Fruit fly (Drosophila melanogaster) ovary, adult (tissue): ENCODE measurements around the gene Ugt36E1.

Experiments
- CG17801 ChIP-seq: fragments of 200-800 bp; optimal IDR thresholded peaks from 2 replicates; lab custom pipeline; 2019; ENCODE audit warnings: missing biosample characterization, mild to moderate bottlenecking, missing genetic modification characterization, moderate library complexity; ENCODE audit not compliant: partially characterized antibody

The Ugt36E1 gene

DNA sequence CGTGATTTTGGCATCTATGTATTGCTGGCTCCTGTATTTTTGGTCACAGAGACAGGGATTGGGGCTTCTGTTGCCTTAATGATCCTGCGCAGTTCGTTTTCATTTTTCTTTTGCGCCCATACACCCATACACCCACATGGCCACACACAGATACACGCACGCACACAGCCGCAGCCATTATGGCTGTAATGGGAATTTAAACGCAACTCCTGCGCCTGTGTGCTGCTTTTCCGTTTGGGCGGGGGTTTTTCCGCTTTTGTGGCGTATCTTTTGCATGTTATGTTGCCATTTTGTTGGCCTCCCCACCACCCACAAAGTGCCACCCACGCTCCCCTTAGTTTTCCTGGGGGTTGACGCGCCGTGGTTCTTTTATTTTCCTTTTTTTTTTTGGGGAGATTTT is 41.2 kb downstream of the Ugt36E1 start:
- no peak for TF ChIP-seq CG17801 (GFP tag; lab: Kevin White, UChicago)

DNA sequence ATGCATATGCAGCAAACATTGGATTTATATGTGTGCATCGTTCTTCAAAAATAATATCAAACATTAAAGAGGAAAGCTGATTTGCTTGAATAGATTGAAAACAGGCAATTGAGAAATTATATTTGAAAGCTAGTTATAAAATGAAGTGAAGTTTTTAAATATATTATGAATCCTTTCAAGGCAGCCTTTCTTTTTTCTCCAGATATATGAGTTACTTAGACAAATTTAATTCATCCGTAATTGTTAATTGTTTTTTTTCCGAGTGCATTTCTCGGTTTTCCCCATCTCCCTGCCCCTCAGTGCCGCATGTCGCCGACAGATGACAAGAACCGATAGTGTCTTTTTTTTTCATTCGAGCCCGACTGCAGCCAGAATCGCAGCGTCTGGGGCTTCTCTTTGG is 45.3 kb downstream of the Ugt36E1 start:
- TF ChIP-seq CG17801 (GFP tag; lab: Kevin White, UChicago) = no peak

DNA sequence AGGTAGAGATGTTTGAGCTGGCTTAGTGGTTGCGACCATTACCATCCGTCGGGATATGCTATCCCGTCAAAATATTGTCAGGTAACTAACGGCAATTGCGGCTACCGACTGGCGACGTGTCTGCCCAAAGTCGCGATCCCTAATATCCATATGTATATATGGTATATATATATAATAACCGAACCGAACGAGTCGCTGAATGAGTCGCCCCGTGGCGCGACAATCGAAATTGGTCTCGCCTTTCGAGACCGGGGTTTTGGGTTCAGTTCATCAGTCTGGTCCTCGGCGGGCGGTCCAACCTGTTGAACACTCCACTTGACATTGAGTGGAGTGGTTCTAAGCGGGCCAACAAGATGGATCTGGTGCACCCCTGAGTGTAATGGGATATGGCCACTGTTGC is 48.6 kb downstream of the Ugt36E1 start:
- no peak for TF ChIP-seq CG17801 (GFP tag; lab: Kevin White, UChicago)

DNA sequence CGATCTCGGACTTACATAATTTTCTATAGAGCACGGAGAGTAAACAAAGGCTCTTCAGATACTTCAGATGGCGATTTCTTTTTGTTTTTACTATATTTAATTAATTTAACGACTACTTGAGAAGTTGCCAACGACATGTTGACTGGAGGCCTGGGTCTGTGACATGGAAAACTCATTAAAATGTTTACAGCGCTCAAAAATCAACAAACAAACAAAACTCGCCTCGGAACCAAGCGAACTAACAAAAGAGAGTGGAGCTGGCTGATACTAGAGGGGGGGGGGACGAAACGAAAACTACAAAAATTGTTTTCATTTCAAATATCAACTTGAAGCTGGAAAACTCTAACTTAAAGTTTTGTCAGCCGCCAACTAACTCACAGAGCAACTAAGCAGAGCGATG is 51.9 kb downstream of the Ugt36E1 start:
- TF ChIP-seq CG17801 (GFP tag; lab: Kevin White, UChicago) = no peak
